Worm (Caenorhabditis elegans): ENCODE measurements around the gene ZK355.2.

ZK355.2 gene

DNA sequence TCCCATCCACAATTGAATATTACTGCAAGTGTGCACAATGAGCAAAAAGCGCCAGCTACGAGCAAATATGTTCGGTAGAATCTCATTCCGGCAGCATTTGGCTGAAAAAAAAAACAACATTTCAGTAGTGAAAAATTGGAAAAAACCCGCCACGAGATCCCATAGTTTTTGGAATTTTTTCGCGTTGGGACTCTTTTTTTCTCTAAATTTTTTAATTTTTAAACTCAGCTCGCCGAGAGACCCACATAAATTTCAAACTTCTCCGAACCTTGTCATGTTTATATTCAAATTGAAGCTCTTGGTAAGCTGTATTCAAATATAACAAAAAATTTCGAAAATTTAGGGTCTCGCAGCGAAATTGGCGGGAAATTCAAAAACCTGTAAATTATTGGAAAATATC is 29.4 kb upstream of the ZK355.2 start, which contains the start of gene sqv-2:
Gene sqv-2, minus strand, starts transcription at position 101 of the 400 bp plus-strand sequence.
- TF ChIP-seq ztf-3 (GFP tag; optimal IDR thresholded peaks at IDR 0.05) (no peak), ztf-25 (GFP tag; IDR thresholded peaks at IDR 0.05) (no peak), chd-7 (tag; optimal IDR thresholded peaks at IDR 0.05) (no peak), cebp-1 (GFP tag; IDR thresholded peaks at IDR 0.05) (no peak), cebp-1 (tag; optimal IDR thresholded peaks at IDR 0.05) (no peak), ets-4 (GFP tag; optimal IDR thresholded peaks at IDR 0.05) (no peak), nhr-179 (tag; optimal IDR thresholded peaks at IDR 0.05) (no peak), Y79H2A.3 (GFP tag; conservative IDR thresholded peaks at IDR 0.05) (no peak), lsl-1 (GFP tag; optimal IDR thresholded peaks at IDR 0.05) (no peak)

DNA sequence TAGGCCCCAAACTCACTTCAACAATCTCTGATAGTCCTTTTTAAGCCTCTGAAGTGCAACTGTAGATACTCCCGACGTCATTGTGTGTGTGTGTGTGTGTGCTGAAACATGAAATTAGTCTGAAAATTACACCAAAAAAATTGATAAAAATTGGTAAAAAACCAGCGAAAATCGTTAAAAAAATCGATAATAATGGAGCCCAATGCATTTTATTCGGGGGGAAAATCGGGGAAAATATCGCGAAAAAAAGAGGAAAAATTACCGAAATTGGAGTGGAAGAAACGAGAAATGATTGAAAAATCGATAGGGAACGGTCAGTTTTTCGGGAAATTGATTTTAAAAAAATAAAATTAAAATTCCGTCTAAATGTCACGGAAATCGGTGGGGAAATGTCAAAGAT is 23.5 kb upstream of the ZK355.2 start, which contains the start of gene ubc-26:
Gene ubc-26, minus strand, starts transcription at position 101 of the 400 bp plus-strand sequence.
- TF ChIP-seq F39B2.1 (GFP tag; IDR thresholded peaks at IDR 0.05): no peak

DNA sequence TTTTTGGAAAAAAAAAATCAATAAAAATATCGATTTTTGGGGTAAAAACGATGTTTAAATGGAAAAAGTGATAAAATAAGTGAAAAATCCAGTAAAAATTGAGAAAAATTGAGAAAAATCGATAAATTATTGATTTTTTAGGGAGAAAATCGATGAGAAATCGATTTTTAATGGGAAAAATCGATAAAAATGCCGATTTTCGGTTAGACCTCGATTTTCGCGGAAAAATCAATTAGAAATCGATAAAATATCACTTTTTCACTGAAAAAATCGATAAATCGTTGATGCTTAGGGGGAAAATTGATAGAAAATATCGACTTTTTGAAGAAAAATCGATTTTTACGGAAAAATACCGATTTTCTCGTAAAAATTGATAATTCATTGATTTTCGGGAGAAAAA is 22.6 kb upstream of the ZK355.2 start:
- TF ChIP-seq C17E4.6 (GFP tag; IDR thresholded peaks at IDR 0.05) (no peak), K11D2.4 (GFP tag; IDR thresholded peaks at IDR 0.05) (no peak), tlf-1 (GFP tag; optimal IDR thresholded peaks at IDR 0.05) (no peak)

DNA sequence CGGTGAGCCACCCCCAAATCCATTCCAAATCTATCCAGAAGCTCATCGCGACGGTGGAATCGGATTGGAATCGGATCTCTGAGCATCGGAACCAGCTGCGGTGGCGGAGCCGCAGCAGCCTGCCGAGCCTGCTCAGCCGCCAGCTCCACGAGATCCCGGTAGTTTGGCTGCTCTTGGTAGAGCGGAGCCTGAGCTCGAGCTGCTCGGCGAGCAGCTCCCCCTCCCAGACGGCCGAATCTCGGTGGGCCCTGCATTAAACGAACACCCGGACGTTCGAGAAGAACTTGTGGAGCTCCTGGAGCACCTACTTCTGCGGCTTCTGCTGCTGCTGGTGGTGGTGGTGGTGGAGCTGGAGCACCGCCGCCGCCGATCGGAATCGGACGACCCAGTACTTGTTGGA is 20.0 kb upstream of the ZK355.2 start:
- TF ChIP-seq zfh-2 (GFP tag; conservative IDR thresholded peaks at IDR 0.05): peak; percentile 78; the same call in 1 of the 2 replicates
- TF ChIP-seq aptf-2 (GFP tag; conservative IDR thresholded peaks at IDR 0.05): no peak
- peak; percentile 97 for TF ChIP-seq egrh-3 (GFP tag; IDR thresholded peaks at IDR 0.05)

DNA sequence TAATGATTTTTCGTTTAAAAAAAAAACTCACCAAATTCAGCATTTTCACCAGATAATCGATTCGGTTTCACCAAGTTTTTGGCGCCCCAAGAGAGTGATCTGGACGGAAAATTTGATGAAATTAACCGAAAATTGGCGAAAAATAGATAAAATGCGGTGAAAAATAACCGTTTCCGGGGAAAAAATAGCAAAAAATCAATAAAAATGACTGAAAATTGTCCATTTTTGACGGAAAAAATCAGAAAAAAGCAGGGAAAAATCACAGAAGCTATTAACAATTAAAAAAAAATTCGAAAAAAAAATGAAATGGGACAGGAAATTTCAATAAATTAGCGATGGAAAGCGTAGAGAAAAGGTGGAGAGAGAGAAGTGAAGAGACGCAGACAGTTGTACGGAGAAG is 10.2 kb upstream of the ZK355.2 start, which contains the start of gene ubc-15:
Gene ubc-15, minus strand, starts transcription at position 101 of the 400 bp plus-strand sequence.
- TF ChIP-seq B0261.1 (tag; optimal IDR thresholded peaks at IDR 0.05): no peak
- TF ChIP-seq lsy-27 (tag; optimal IDR thresholded peaks at IDR 0.05; ENCODE audit: borderline replicate concordance, insufficient read depth): no peak
- TF ChIP-seq zim-3 (tag; optimal IDR thresholded peaks at IDR 0.05): no peak
- no peak for TF ChIP-seq F10E7.11 (tag; optimal IDR thresholded peaks at IDR 0.05)
- TF ChIP-seq him-1 (tag; optimal IDR thresholded peaks at IDR 0.05): no peak
- TF ChIP-seq atf-7 (tag; optimal IDR thresholded peaks at IDR 0.05): peak; percentile 37
- TF ChIP-seq hmg-1.2 (GFP tag; IDR thresholded peaks at IDR 0.05): peak; percentile 15; the same call in 1 of the 2 replicates

DNA sequence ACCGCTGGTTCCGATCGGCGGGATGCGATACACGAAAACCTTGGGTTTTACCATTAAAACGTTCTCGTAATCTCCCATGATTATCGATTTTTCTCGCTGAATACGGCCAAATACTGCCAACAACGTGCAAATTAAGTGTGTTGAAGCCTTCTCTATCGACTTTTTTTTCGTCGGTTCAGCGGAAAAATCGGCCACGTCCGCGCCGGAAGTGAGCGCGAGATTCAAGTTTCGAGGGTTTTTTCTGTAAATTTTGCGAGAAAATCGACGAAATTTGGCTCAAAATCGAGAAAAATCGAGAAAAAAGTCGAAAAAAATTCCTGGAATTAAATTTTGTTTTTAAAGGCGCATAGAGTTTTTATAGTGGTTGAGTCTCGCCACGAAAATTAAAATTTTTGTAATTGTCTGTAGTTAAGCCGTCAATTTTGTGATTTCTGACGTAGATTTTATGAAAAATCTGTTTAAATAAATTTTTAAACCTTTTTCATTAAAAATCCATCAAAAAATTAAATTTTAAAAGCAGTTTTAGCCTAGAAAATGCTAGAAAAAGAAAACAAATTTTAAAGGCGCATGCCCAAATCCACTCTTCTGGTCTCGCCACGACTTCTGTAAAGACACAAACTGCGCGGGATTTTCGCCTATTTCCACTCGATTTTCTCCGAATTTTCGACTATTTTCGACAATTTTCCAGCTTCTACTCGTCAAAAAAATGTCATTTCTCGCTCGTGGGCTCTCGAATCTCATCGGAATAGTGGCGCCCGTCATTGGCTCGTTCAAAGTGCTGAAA is 4.5 kb upstream of the ZK355.2 start, which contains the start of the genes ncap-1 and Y110A2AR.1:
Gene ncap-1, minus strand, starts transcription at position 241 of the 784 bp plus-strand sequence.
Gene Y110A2AR.1, plus strand, starts transcription at position 637 of the 784 bp plus-strand sequence.
- TF ChIP-seq repo-1 (tag; optimal IDR thresholded peaks at IDR 0.05): no peak
- no peak for TF ChIP-seq nhr-179 (tag; optimal IDR thresholded peaks at IDR 0.05)
- TF ChIP-seq athp-1 (tag; optimal IDR thresholded peaks at IDR 0.05): peak; percentile 16
- peak; percentile 87 for TF ChIP-seq efl-1 (GFP tag; optimal IDR thresholded peaks at IDR 0.05)
- TF ChIP-seq lin-54 (GFP tag; optimal IDR thresholded peaks at IDR 0.05): peak; percentile 58
- no peak for TF ChIP-seq ztf-25 (GFP tag; IDR thresholded peaks at IDR 0.05)
- TF ChIP-seq rcor-1 (GFP tag; IDR thresholded peaks at IDR 0.05): 0 out of 2 replicates have a peak, but pooled peaks have one; percentile 29
- no peak for TF ChIP-seq nhr-27 (tag; optimal IDR thresholded peaks at IDR 0.05)
- TF ChIP-seq F33H1.4 (GFP tag; IDR thresholded peaks at IDR 0.05): peak; percentile 99
- peak; percentile 45 for TF ChIP-seq unc-130 (GFP tag; optimal IDR thresholded peaks at IDR 0.05)
- no peak for TF ChIP-seq B0019.2 (GFP tag; conservative IDR thresholded peaks at IDR 0.05)
- no peak for TF ChIP-seq pbrm-1 (GFP tag; IDR thresholded peaks at IDR 0.05)
- TF ChIP-seq F37B4.10 (GFP tag; IDR thresholded peaks at IDR 0.05): no peak
- peak; percentile 57; the same call in 1 of the 2 replicates for TF ChIP-seq B0336.3 (GFP tag; IDR thresholded peaks at IDR 0.05)
- peak; percentile 4 for TF ChIP-seq snpc-1.1 (tag; optimal IDR thresholded peaks at IDR 0.05; ENCODE audit: insufficient read depth)
- TF ChIP-seq aptf-2 (GFP tag; conservative IDR thresholded peaks at IDR 0.05): no peak
- no peak for TF ChIP-seq egl-18 (GFP tag; IDR thresholded peaks at IDR 0.05)
- TF ChIP-seq lsl-1 (GFP tag; optimal IDR thresholded peaks at IDR 0.05): peak; percentile 100
- TF ChIP-seq F23B12.7 (tag; optimal IDR thresholded peaks at IDR 0.05; ENCODE audit: insufficient read depth): no peak
- TF ChIP-seq hmg-1.2 (GFP tag; IDR thresholded peaks at IDR 0.05): peak; percentile 25; the same call in 1 of the 2 replicates
